Fruit fly (Drosophila melanogaster) whole organism, embryonic: ENCODE results near the gene CG12643.

Source experiments
- Bgb ChIP-seq: fragments of 200-800 bp; sonication (Bioruptor generic); IDR thresholded peaks from 2 replicates; pipeline ENCODE4 v1.3.6; 2022; ENCODE audit warnings: missing biosample characterization, missing genetic modification characterization; ENCODE audit not compliant: partially characterized antibody
- CG11456 ChIP-seq: fragments of 200-800 bp; sonication (Bioruptor generic); IDR thresholded peaks from 3 replicates; pipeline ENCODE4 v1.3.6; 2022; ENCODE audit warnings: missing biosample characterization, missing genetic modification characterization
- CG12219 ChIP-seq: fragments of 200-800 bp; sonication (Bioruptor generic); optimal IDR thresholded peaks from 3 replicates; lab custom pipeline; 2018; ENCODE audit warnings: missing biosample characterization, mild to moderate bottlenecking, missing genetic modification characterization
- CG12236 ChIP-seq: fragments of 200-800 bp; sonication (Bioruptor generic); optimal IDR thresholded peaks from 2 replicates; lab custom pipeline; 2016; ENCODE audit warnings: missing biosample characterization, missing genetic modification characterization
- CG12744 ChIP-seq: fragments of 200-800 bp; sonication (Bioruptor generic); optimal IDR thresholded peaks from 2 replicates; lab custom pipeline; 2016; ENCODE audit warnings: missing biosample characterization, missing genetic modification characterization
- CG13775 ChIP-seq: fragments of 200-800 bp; sonication (Bioruptor generic); optimal IDR thresholded peaks from 3 replicates; lab custom pipeline; 2017; ENCODE audit warnings: missing biosample characterization, mild to moderate bottlenecking, missing genetic modification characterization
- CG1529 ChIP-seq: fragments of 200-800 bp; sonication (Bioruptor generic); optimal IDR thresholded peaks from 3 replicates; lab custom pipeline; 2018; ENCODE audit warnings: missing biosample characterization, missing genetic modification characterization
- CG1602 ChIP-seq: fragments of 200-800 bp; sonication (Bioruptor generic); optimal IDR thresholded peaks from 3 replicates; lab custom pipeline; 2016; ENCODE audit warnings: missing biosample characterization, missing genetic modification characterization
- CG16779 ChIP-seq: fragments of 200-800 bp; sonication (Bioruptor generic); IDR thresholded peaks from 2 replicates; pipeline ENCODE4 v1.3.6; 2022; ENCODE audit warnings: missing biosample characterization, missing genetic modification characterization
- CG16813 ChIP-seq: fragments of 200-800 bp; sonication (Bioruptor generic); IDR thresholded peaks from 3 replicates; pipeline ENCODE4 v1.3.6; 2022; ENCODE audit warnings: missing biosample characterization, missing genetic modification characterization; ENCODE audit not compliant: partially characterized antibody
- CG16815 ChIP-seq: fragments of 200-800 bp; sonication (Bioruptor generic); optimal IDR thresholded peaks from 3 replicates; lab custom pipeline; 2017; ENCODE audit warnings: missing biosample characterization, mild to moderate bottlenecking, missing genetic modification characterization
- CG17359 ChIP-seq: fragments of 200-800 bp; sonication (Bioruptor generic); optimal IDR thresholded peaks from 3 replicates; lab custom pipeline; 2018; ENCODE audit warnings: missing biosample characterization, mild to moderate bottlenecking, missing genetic modification characterization, moderate library complexity
- CG2129 ChIP-seq: fragments of 200-800 bp; sonication (Bioruptor generic); IDR thresholded peaks from 2 replicates; pipeline ENCODE4 v1.3.6; 2022; ENCODE audit warnings: missing biosample characterization, missing genetic modification characterization; ENCODE audit not compliant: partially characterized antibody
- CG2678 ChIP-seq: fragments of 200-800 bp; sonication (Bioruptor generic); optimal IDR thresholded peaks from 3 replicates; lab custom pipeline; 2019; ENCODE audit warnings: missing biosample characterization, mild to moderate bottlenecking, missing genetic modification characterization, moderate library complexity
- CG30431 ChIP-seq: fragments of 200-800 bp; sonication (Bioruptor generic); optimal IDR thresholded peaks from 2 replicates; lab custom pipeline; 2017; ENCODE audit warnings: missing biosample characterization, missing genetic modification characterization
- CG31365 ChIP-seq: fragments of 200-800 bp; sonication (Bioruptor generic); optimal IDR thresholded peaks from 2 replicates; lab custom pipeline; 2018; ENCODE audit warnings: missing biosample characterization, mild to moderate bottlenecking, missing genetic modification characterization
- CG32532 ChIP-seq: fragments of 200-800 bp; sonication (Bioruptor generic); IDR thresholded peaks from 2 replicates; pipeline ENCODE4 v1.3.6; 2022; ENCODE audit warnings: missing biosample characterization, missing genetic modification characterization
- CG3281 ChIP-seq: fragments of 200-800 bp; sonication (Bioruptor generic); optimal IDR thresholded peaks from 3 replicates; lab custom pipeline; 2017; ENCODE audit warnings: missing biosample characterization, mild to moderate bottlenecking, missing genetic modification characterization
- CG6272 ChIP-seq: fragments of 200-800 bp; sonication (Bioruptor generic); IDR thresholded peaks from 2 replicates; pipeline ENCODE4 v1.3.6; 2022; ENCODE audit warnings: missing biosample characterization, missing genetic modification characterization
- CG7372 ChIP-seq: fragments of 200-800 bp; sonication (Bioruptor generic); IDR thresholded peaks from 2 replicates; pipeline ENCODE4 v1.3.6; 2022; ENCODE audit warnings: missing biosample characterization, missing genetic modification characterization
- CG7786 ChIP-seq: fragments of 200-800 bp; sonication (Bioruptor generic); optimal IDR thresholded peaks from 2 replicates; lab custom pipeline; 2016; ENCODE audit warnings: missing biosample characterization, missing genetic modification characterization
- CTCF ChIP-seq: fragments of 200-800 bp; sonication (Bioruptor generic); optimal IDR thresholded peaks from 2 replicates; lab custom pipeline; 2017; ENCODE audit warnings: missing biosample characterization, mild to moderate bottlenecking, missing genetic modification characterization, moderate library complexity
- Dek ChIP-seq: fragments of 200-800 bp; sonication (Bioruptor generic); optimal IDR thresholded peaks from 3 replicates; lab custom pipeline; 2019; ENCODE audit warnings: missing biosample characterization, mild to moderate bottlenecking, missing genetic modification characterization, moderate library complexity
- Gug ChIP-seq: fragments of 200-800 bp; sonication (Bioruptor generic); IDR thresholded peaks from 4 replicates; pipeline ENCODE4 v1.3.6; 2022; ENCODE audit warnings: missing biosample characterization, missing genetic modification characterization
- Hr51 ChIP-seq, 2 experiments: fragments of 200-800 bp; sonication (Bioruptor generic); optimal IDR thresholded peaks; 2 replicates in 1 of 2; 3 replicates in 1 of 2; lab custom pipeline; 2016 to 2018; ENCODE audit warnings: missing biosample characterization in 2 of 2, missing genetic modification characterization in 2 of 2, mild to moderate bottlenecking in 1 of 2, moderate library complexity in 1 of 2
- Max ChIP-seq: fragments of 200-800 bp; sonication (Bioruptor generic); optimal IDR thresholded peaks from 2 replicates; lab custom pipeline; 2016; ENCODE audit warnings: missing biosample characterization, mild to moderate bottlenecking, missing genetic modification characterization
- Mrtf ChIP-seq: fragments of 200-800 bp; sonication (Bioruptor generic); IDR thresholded peaks from 3 replicates; pipeline ENCODE4 v1.3.6; 2022; ENCODE audit warnings: missing biosample characterization, missing genetic modification characterization
- Nf-YB ChIP-seq: fragments of 200-800 bp; sonication (Bioruptor generic); optimal IDR thresholded peaks from 3 replicates; lab custom pipeline; 2019; ENCODE audit warnings: missing biosample characterization, mild to moderate bottlenecking, missing genetic modification characterization, moderate library complexity
- Oli ChIP-seq: fragments of 200-800 bp; sonication (Bioruptor generic); optimal IDR thresholded peaks from 2 replicates; lab custom pipeline; 2018; ENCODE audit warnings: missing biosample characterization, mild to moderate bottlenecking, missing genetic modification characterization, moderate library complexity
- Pdp1 ChIP-seq, 2 experiments: fragments of 200-800 bp; sonication (Bioruptor generic); optimal IDR thresholded peaks; 3 replicates each; lab custom pipeline; 2016; ENCODE audit warnings: missing biosample characterization in 2 of 2, missing genetic modification characterization in 2 of 2, mild to moderate bottlenecking in 1 of 2, moderate library complexity in 1 of 2
- Side ChIP-seq: fragments of 200-800 bp; sonication (Bioruptor generic); optimal IDR thresholded peaks from 2 replicates; lab custom pipeline; 2016; ENCODE audit warnings: missing biosample characterization, missing genetic modification characterization
- TFAM ChIP-seq: fragments of 200-800 bp; sonication (Bioruptor generic); optimal IDR thresholded peaks from 2 replicates; lab custom pipeline; 2017; ENCODE audit warnings: missing biosample characterization, missing genetic modification characterization, inconsistent platforms
- ab ChIP-seq: fragments of 200-800 bp; sonication (Bioruptor generic); optimal IDR thresholded peaks from 2 replicates; lab custom pipeline; 2016; ENCODE audit warnings: missing biosample characterization, missing genetic modification characterization
- al ChIP-seq: fragments of 200-800 bp; sonication (Bioruptor generic); IDR thresholded peaks from 2 replicates; pipeline ENCODE4 v1.3.6; 2022; ENCODE audit warnings: missing biosample characterization, missing genetic modification characterization
- ase ChIP-seq: fragments of 200-800 bp; sonication (Bioruptor generic); IDR thresholded peaks from 3 replicates; pipeline ENCODE4 v1.3.6; 2022; ENCODE audit warnings: missing biosample characterization, missing genetic modification characterization
- bigmax ChIP-seq: fragments of 200-800 bp; sonication (Bioruptor generic); optimal IDR thresholded peaks from 2 replicates; lab custom pipeline; 2018; ENCODE audit warnings: missing biosample characterization, mild to moderate bottlenecking, missing genetic modification characterization
- cwo ChIP-seq: fragments of 200-800 bp; sonication (Bioruptor generic); optimal IDR thresholded peaks from 3 replicates; lab custom pipeline; 2017; ENCODE audit warnings: missing biosample characterization, missing genetic modification characterization, mild to moderate bottlenecking, moderate library complexity, missing genetic modification reagents
- danr ChIP-seq: fragments of 200-800 bp; sonication (Bioruptor generic); IDR thresholded peaks from 2 replicates; pipeline ENCODE4 v1.3.6; 2022; ENCODE audit warnings: missing biosample characterization, missing genetic modification characterization
- dati ChIP-seq: fragments of 200-800 bp; sonication (Bioruptor generic); IDR thresholded peaks from 2 replicates; pipeline ENCODE4 v1.3.6; 2022; ENCODE audit warnings: missing biosample characterization, missing genetic modification characterization
- dimm ChIP-seq: fragments of 200-800 bp; sonication (Bioruptor generic); IDR thresholded peaks from 2 replicates; pipeline ENCODE4 v1.3.6; 2022; ENCODE audit warnings: missing biosample characterization, missing genetic modification characterization
- gce ChIP-seq: fragments of 200-800 bp; sonication (Bioruptor generic); IDR thresholded peaks from 3 replicates; pipeline ENCODE4 v1.3.6; 2022; ENCODE audit warnings: missing biosample characterization, missing genetic modification characterization
- klu ChIP-seq: fragments of 200-800 bp; sonication (Bioruptor generic); IDR thresholded peaks from 2 replicates; pipeline ENCODE4 v1.3.6; 2022; ENCODE audit warnings: missing biosample characterization, missing genetic modification characterization
- nau ChIP-seq: fragments of 200-800 bp; sonication (Bioruptor generic); optimal IDR thresholded peaks from 3 replicates; lab custom pipeline; 2017; ENCODE audit warnings: missing biosample characterization, mild to moderate bottlenecking, missing genetic modification characterization, missing genetic modification reagents
- org-1 ChIP-seq: fragments of 200-800 bp; sonication (Bioruptor generic); optimal IDR thresholded peaks from 2 replicates; lab custom pipeline; 2017; ENCODE audit warnings: missing biosample characterization, missing genetic modification characterization
- pfk ChIP-seq: fragments of 200-800 bp; sonication (Bioruptor generic); optimal IDR thresholded peaks from 2 replicates; lab custom pipeline; 2018; ENCODE audit warnings: missing biosample characterization, mild to moderate bottlenecking, missing genetic modification characterization, moderate library complexity
- run ChIP-seq: fragments of 200-800 bp; sonication (Bioruptor generic); optimal IDR thresholded peaks from 3 replicates; lab custom pipeline; 2018; ENCODE audit warnings: missing biosample characterization, mild to moderate bottlenecking, missing genetic modification characterization
- ssp ChIP-seq: fragments of 200-800 bp; sonication (Bioruptor generic); IDR thresholded peaks from 2 replicates; pipeline ENCODE4 v1.3.6; 2022; ENCODE audit warnings: missing biosample characterization, missing genetic modification characterization
- trem ChIP-seq: fragments of 200-800 bp; optimal IDR thresholded peaks from 3 replicates; lab custom pipeline; 2019; ENCODE audit warnings: missing biosample characterization, mild to moderate bottlenecking, missing genetic modification characterization, moderate library complexity
- wdn ChIP-seq: fragments of 200-800 bp; sonication (Bioruptor generic); IDR thresholded peaks from 2 replicates; pipeline ENCODE4 v1.3.6; 2022; ENCODE audit warnings: missing biosample characterization, missing genetic modification characterization
- yki ChIP-seq: fragments of >200 bp; optimal IDR thresholded peaks from 3 replicates; lab custom pipeline; 2018

Gene CG12643

DNA sequence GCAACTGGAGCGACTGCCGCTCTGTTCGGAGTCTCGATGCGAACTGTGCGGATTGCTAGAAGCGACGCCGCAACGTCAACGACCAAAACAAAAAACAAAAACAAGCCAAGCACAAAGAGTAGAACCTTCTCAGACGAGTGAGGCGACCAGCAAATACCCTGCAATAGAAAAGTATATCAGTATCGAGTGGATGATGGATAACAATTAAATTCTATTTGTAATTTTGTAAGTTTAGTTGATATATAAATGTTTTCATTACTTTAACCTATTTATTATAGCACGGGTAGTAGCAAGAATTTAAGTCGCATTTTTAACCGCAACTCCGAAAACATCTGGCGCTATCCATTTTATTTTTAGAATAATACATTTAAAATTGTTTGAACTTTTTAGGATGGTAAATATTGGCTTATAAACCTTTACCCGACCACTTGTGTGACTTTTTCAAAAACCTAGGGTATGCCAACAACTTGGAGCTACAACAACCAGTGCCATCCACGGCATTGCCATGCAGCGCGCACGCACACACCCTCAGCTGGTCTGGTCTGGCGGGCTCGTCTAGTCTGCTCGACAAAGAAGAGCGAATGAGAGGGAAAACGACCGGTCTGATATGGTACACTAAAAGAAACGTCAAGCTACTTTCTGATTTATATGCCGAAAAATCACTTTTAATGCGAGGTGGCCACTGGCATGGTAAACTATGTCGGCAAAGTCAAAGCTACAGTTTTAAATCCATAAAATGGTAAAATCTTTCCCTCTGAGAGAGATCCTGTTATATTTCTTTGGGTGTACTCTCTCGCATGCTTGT, at the start of gene CG12643:
TSS of gene CG12643 (minus strand) at position 51 of the 805 bp plus-strand sequence.
- TF ChIP-seq cwo (GFP tag; lab: Kevin White, UChicago): peak; percentile 82
- peak; percentile 89 for TF ChIP-seq CG2678 (tag; lab: Kevin White, UChicago)
- peak; percentile 73 for TF ChIP-seq CG31365
- peak; percentile 78 for TF ChIP-seq Oli (tag; lab: Kevin White, UChicago)
- TF ChIP-seq CG12744 (GFP tag; lab: Kevin White, UChicago): peak; percentile 65
- TF ChIP-seq CG16813 (GFP tag; lab: Robert Waterston, UW): no peak
- peak; percentile 91 for TF ChIP-seq Side
- peak; percentile 73 for TF ChIP-seq Dek (tag; lab: Kevin White, UChicago)
- TF ChIP-seq danr (GFP tag; lab: Robert Waterston, UW): peak; percentile 74
- TF ChIP-seq TFAM (GFP tag; lab: Kevin White, UChicago): peak; percentile 30
- TF ChIP-seq Mrtf (GFP tag; lab: Robert Waterston, UW): peak; percentile 89
- TF ChIP-seq dimm (GFP tag; lab: Robert Waterston, UW): peak; percentile 83
- peak; percentile 94 for TF ChIP-seq CG7786 (GFP tag; lab: Kevin White, UChicago)
- TF ChIP-seq ssp (GFP tag; lab: Robert Waterston, UW): peak; percentile 83
- peak; percentile 79 for TF ChIP-seq CG13775 (GFP tag; lab: Kevin White, UChicago)
- TF ChIP-seq Bgb (GFP tag; lab: Robert Waterston, UW): no peak
- peak; percentile 89 for TF ChIP-seq ab (GFP tag; lab: Kevin White, UChicago)
- TF ChIP-seq CG6272: peak; percentile 75
- TF ChIP-seq CTCF (GFP tag; lab: Kevin White, UChicago): peak; percentile 49
- TF ChIP-seq CG1529: peak; percentile 75
- peak; percentile 90 to 91 for TF ChIP-seq Pdp1 (GFP tag; optimal IDR thresholded peaks at IDR 0.05; lab: Kevin White, UChicago)
- peak; percentile 49 for TF ChIP-seq klu
- peak; percentile 90 for TF ChIP-seq CG11456 (GFP tag; lab: Robert Waterston, UW)
- peak; percentile 55 for TF ChIP-seq CG7372
- peak; percentile 96 for TF ChIP-seq dati (GFP tag; lab: Robert Waterston, UW)
- peak; percentile 85 for TF ChIP-seq CG3281
- TF ChIP-seq Gug (GFP tag; lab: Robert Waterston, UW): peak; percentile 90
- no peak for TF ChIP-seq yki
- TF ChIP-seq CG32532 (GFP tag; lab: Robert Waterston, UW): peak; percentile 90
- peak; percentile 49 for TF ChIP-seq trem (tag; lab: Kevin White, UChicago)
- TF ChIP-seq ase (GFP tag; lab: Robert Waterston, UW): peak; percentile 86
- TF ChIP-seq CG12236 (GFP tag; lab: Kevin White, UChicago): peak; percentile 91
- no peak for TF ChIP-seq pfk
- TF ChIP-seq CG16815 (GFP tag; lab: Kevin White, UChicago): peak; percentile 65
- TF ChIP-seq Max (GFP tag; lab: Kevin White, UChicago): peak; percentile 64
- TF ChIP-seq CG17359 (tag; lab: Kevin White, UChicago): peak; percentile 94
- peak; percentile 81 for TF ChIP-seq CG12219 (GFP tag; lab: Kevin White, UChicago)
- TF ChIP-seq CG30431 (GFP tag; lab: Kevin White, UChicago): peak; percentile 84
- TF ChIP-seq wdn (GFP tag; lab: Robert Waterston, UW): peak; percentile 88
- TF ChIP-seq run (tag; lab: Kevin White, UChicago): peak; percentile 63
- TF ChIP-seq nau (GFP tag; lab: Kevin White, UChicago): peak; percentile 85
- TF ChIP-seq bigmax (GFP tag; lab: Kevin White, UChicago): no peak
- TF ChIP-seq al: peak; percentile 73
- peak; percentile 81 for TF ChIP-seq CG1602 (GFP tag; lab: Kevin White, UChicago)
- peak; percentile 87 for TF ChIP-seq gce (GFP tag; lab: Robert Waterston, UW)
- peak; percentile 51 for TF ChIP-seq Nf-YB (GFP tag; lab: Kevin White, UChicago)
- no peak for TF ChIP-seq CG2129 (GFP tag; lab: Robert Waterston, UW)
- TF ChIP-seq org-1 (GFP tag; lab: Kevin White, UChicago): peak; percentile 87
- TF ChIP-seq Hr51 (GFP tag; optimal IDR thresholded peaks at IDR 0.05; lab: Kevin White, UChicago): peak; percentile 83 to 84
- peak; percentile 81 for TF ChIP-seq CG16779
